Worm (Caenorhabditis elegans) whole organism, L2 larva: ENCODE measurements around the gene nonu-1.

Experiments
- C34F6.9 ChIP-seq: fragments of 150-350 bp; optimal IDR thresholded peaks from 2 replicates; lab custom pipeline; 2014; ENCODE audit warnings: missing biosample characterization, missing genetic modification characterization
- F13H6.1 ChIP-seq: sonication (generic microtip); optimal IDR thresholded peaks from 2 replicates; lab custom pipeline; 2016; ENCODE audit warnings: missing genetic modification characterization, missing compliant biosample characterization
- ZK546.5 ChIP-seq: sonication (generic microtip); optimal IDR thresholded peaks from 2 replicates; lab custom pipeline; 2017; ENCODE audit warnings: missing biosample characterization, missing genetic modification characterization
- alr-1 ChIP-seq: fragments of 150-350 bp; optimal IDR thresholded peaks from 2 replicates; lab custom pipeline; 2014; ENCODE audit warnings: missing biosample characterization, missing genetic modification characterization
- ceh-82 ChIP-seq: fragments of 150-350 bp; optimal IDR thresholded peaks from 2 replicates; lab custom pipeline; 2014; ENCODE audit warnings: missing biosample characterization, missing genetic modification characterization
- lin-13 ChIP-seq: fragments of 150-350 bp; optimal IDR thresholded peaks from 2 replicates; lab custom pipeline; 2014; ENCODE audit warnings: missing biosample characterization, missing genetic modification reagents, missing genetic modification characterization
- snpc-4 ChIP-seq: fragments of 150-350 bp; optimal IDR thresholded peaks from 2 replicates; lab custom pipeline; 2014; ENCODE audit warnings: missing biosample characterization, missing genetic modification characterization

DNA sequence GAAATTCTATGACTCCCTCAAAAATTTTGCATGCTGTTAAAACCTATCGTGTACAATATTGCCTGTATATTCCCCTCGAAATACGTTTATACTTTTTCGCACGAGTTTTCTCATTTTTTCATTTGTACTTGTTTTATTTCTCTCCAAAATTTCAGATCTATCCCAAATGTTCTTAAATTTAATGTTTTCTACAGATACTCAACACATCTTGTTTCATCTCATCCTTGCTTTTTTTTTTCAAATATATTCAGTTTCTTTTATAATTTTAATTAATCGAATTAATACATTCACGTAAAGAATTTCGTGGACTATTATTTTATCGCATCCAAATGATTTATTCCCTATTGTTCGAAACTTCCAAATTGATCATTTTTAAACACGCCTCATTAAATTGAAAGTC, 5.2 kb upstream of the nonu-1 start, which contains the start of gene C35D10.8:
- no peak for TF ChIP-seq lin-13 (GFP tag; lab: Kevin White, UChicago)
- TF ChIP-seq alr-1 (tag; lab: Kevin White, UChicago), result no peak
- no peak for TF ChIP-seq ZK546.5 (tag; lab: Kevin White, UChicago)
- TF ChIP-seq C34F6.9 (tag; lab: Kevin White, UChicago), result no peak
- no peak for TF ChIP-seq F13H6.1 (tag; lab: Kevin White, UChicago)
- no peak for TF ChIP-seq ceh-82 (tag; lab: Kevin White, UChicago)
- no peak for TF ChIP-seq snpc-4
